Worm (Caenorhabditis elegans) whole organism, L3 larva: ENCODE measurements around the gene C24F3.2.

Experiments
- R02D3.7 ChIP-seq: fragments of 150-350 bp; optimal IDR thresholded peaks from 2 replicates; lab custom pipeline; 2014; ENCODE audit warnings: missing biosample characterization, missing genetic modification characterization
- ZK546.5 ChIP-seq: sonication (generic microtip); optimal IDR thresholded peaks from 2 replicates; lab custom pipeline; 2017; ENCODE audit warnings: missing biosample characterization, missing genetic modification characterization
- ceh-16 ChIP-seq: sonication (generic microtip); optimal IDR thresholded peaks from 2 replicates; lab custom pipeline; 2017; ENCODE audit warnings: missing biosample characterization, missing genetic modification characterization
- ceh-28 ChIP-seq: fragments of 150-350 bp; optimal IDR thresholded peaks from 2 replicates; lab custom pipeline; 2014; ENCODE audit warnings: missing biosample characterization, missing genetic modification reagents, missing genetic modification characterization
- ceh-82 ChIP-seq: fragments of 150-350 bp; optimal IDR thresholded peaks from 2 replicates; lab custom pipeline; 2014; ENCODE audit warnings: missing biosample characterization, missing genetic modification characterization
- ceh-9 ChIP-seq: sonication (generic microtip); optimal IDR thresholded peaks from 2 replicates; lab custom pipeline; 2018; ENCODE audit warnings: missing biosample characterization, missing genetic modification characterization
- egl-27 ChIP-seq: sonication (generic microtip); optimal IDR thresholded peaks from 4 replicates; lab custom pipeline; 2017; ENCODE audit warnings: missing biosample characterization, missing genetic modification reagents, missing genetic modification characterization
- egl-5 ChIP-seq: fragments of 150-350 bp; optimal IDR thresholded peaks from 2 replicates; lab custom pipeline; 2017; ENCODE audit warnings: missing biosample characterization, missing genetic modification reagents, missing genetic modification characterization, inconsistent platforms
- elt-1 ChIP-seq: fragments of 150-350 bp; optimal IDR thresholded peaks from 2 replicates; lab custom pipeline; 2014; ENCODE audit warnings: missing biosample characterization, missing genetic modification characterization
- elt-3 ChIP-seq, 3 experiments: fragments of 150-350 bp in 1 of 3; sonication (generic microtip) in 2 of 3; optimal IDR thresholded peaks; 2 replicates in 2 of 3; 4 replicates in 1 of 3; lab custom pipeline; 2014 to 2017; ENCODE audit warnings: missing biosample characterization in 3 of 3, missing genetic modification characterization in 3 of 3
- fkh-10 ChIP-seq: sonication (generic microtip); optimal IDR thresholded peaks from 2 replicates; lab custom pipeline; 2017; ENCODE audit warnings: missing biosample characterization, missing genetic modification reagents, missing genetic modification characterization
- fkh-2 ChIP-seq: fragments of 150-350 bp; optimal IDR thresholded peaks from 2 replicates; lab custom pipeline; 2014; ENCODE audit warnings: missing biosample characterization, missing genetic modification reagents, missing genetic modification characterization
- hmg-11 ChIP-seq: sonication (generic microtip); optimal IDR thresholded peaks from 2 replicates; lab custom pipeline; 2016; ENCODE audit warnings: missing genetic modification characterization, missing compliant biosample characterization
- jun-1 ChIP-seq: fragments of 150-350 bp; optimal IDR thresholded peaks from 2 replicates; lab custom pipeline; 2014; ENCODE audit warnings: missing biosample characterization, missing genetic modification reagents, missing genetic modification characterization
- lin-15B ChIP-seq: fragments of 150-350 bp; optimal IDR thresholded peaks from 2 replicates; lab custom pipeline; 2014; ENCODE audit warnings: missing biosample characterization, missing genetic modification characterization
- lin-39 ChIP-seq: fragments of 150-350 bp; optimal IDR thresholded peaks from 2 replicates; lab custom pipeline; 2018; ENCODE audit warnings: missing biosample characterization, missing genetic modification reagents, missing genetic modification characterization
- lsy-12 ChIP-seq: sonication (generic microtip); optimal IDR thresholded peaks from 2 replicates; lab custom pipeline; 2016; ENCODE audit warnings: mild to moderate bottlenecking, missing genetic modification characterization, missing compliant biosample characterization
- mml-1 ChIP-seq: fragments of 150-350 bp; sonication (generic microtip); optimal IDR thresholded peaks from 3 replicates; lab custom pipeline; 2014; ENCODE audit warnings: missing biosample characterization, missing genetic modification characterization
- nfya-1 ChIP-seq: sonication (generic microtip); optimal IDR thresholded peaks from 2 replicates; lab custom pipeline; 2017; ENCODE audit warnings: missing genetic modification characterization, mild to moderate bottlenecking, missing compliant biosample characterization, antibody characterized with exemption, moderate library complexity; ENCODE audit not compliant: insufficient read depth
- nhr-12 ChIP-seq: fragments of 150-350 bp; optimal IDR thresholded peaks from 2 replicates; lab custom pipeline; 2014; ENCODE audit warnings: missing biosample characterization, missing genetic modification characterization
- nhr-25 ChIP-seq: sonication (generic microtip); optimal IDR thresholded peaks from 2 replicates; lab custom pipeline; 2017; ENCODE audit warnings: missing biosample characterization, missing genetic modification characterization
- nhr-28 ChIP-seq: fragments of 150-350 bp; optimal IDR thresholded peaks from 2 replicates; lab custom pipeline; 2014; ENCODE audit warnings: missing biosample characterization, missing genetic modification characterization
- nhr-67 ChIP-seq: fragments of 150-350 bp; optimal IDR thresholded peaks from 2 replicates; lab custom pipeline; 2014; ENCODE audit warnings: missing biosample characterization, missing genetic modification characterization
- nhr-76 ChIP-seq: fragments of 150-350 bp; sonication (generic microtip); optimal IDR thresholded peaks from 5 replicates; lab custom pipeline; 2014; ENCODE audit warnings: missing biosample characterization, missing genetic modification characterization
- nhr-77 ChIP-seq: fragments of 150-350 bp; optimal IDR thresholded peaks from 2 replicates; lab custom pipeline; 2014; ENCODE audit warnings: missing biosample characterization, missing genetic modification characterization
- pha-4 ChIP-seq: fragments of 150-350 bp; optimal IDR thresholded peaks from 2 replicates; lab custom pipeline; 2014; ENCODE audit warnings: missing biosample characterization, missing genetic modification reagents, missing genetic modification characterization
- pqm-1 ChIP-seq: fragments of 150-350 bp; optimal IDR thresholded peaks from 2 replicates; lab custom pipeline; 2017; ENCODE audit warnings: missing biosample characterization, missing genetic modification characterization, inconsistent platforms
- sea-2 ChIP-seq: fragments of 150-350 bp; sonication (generic microtip); optimal IDR thresholded peaks from 4 replicates; lab custom pipeline; 2014; ENCODE audit warnings: missing biosample characterization, missing genetic modification reagents, missing genetic modification characterization
- skn-1 ChIP-seq: fragments of 150-350 bp; optimal IDR thresholded peaks from 2 replicates; lab custom pipeline; 2014; ENCODE audit warnings: missing biosample characterization, missing genetic modification characterization
- snpc-4 ChIP-seq: fragments of 150-350 bp; optimal IDR thresholded peaks from 2 replicates; lab custom pipeline; 2014; ENCODE audit warnings: missing biosample characterization, missing genetic modification characterization
- unc-39 ChIP-seq: sonication (generic microtip); optimal IDR thresholded peaks from 4 replicates; lab custom pipeline; 2017; ENCODE audit warnings: missing biosample characterization, missing genetic modification characterization
- unc-62 ChIP-seq: fragments of 150-350 bp; sonication (generic microtip); optimal IDR thresholded peaks from 4 replicates; lab custom pipeline; 2014; ENCODE audit warnings: missing biosample characterization, missing genetic modification reagents, missing genetic modification characterization
- zag-1 ChIP-seq: fragments of 150-350 bp; optimal IDR thresholded peaks from 2 replicates; lab custom pipeline; 2014; ENCODE audit warnings: missing biosample characterization, missing genetic modification characterization
- ztf-11 ChIP-seq: fragments of 150-350 bp; optimal IDR thresholded peaks from 2 replicates; lab custom pipeline; 2014; ENCODE audit warnings: missing biosample characterization, missing genetic modification characterization

C24F3.2 gene

ce11 chrIV:10197317-10197867, 24.9 kb upstream of the C24F3.2 start, which contains the start of gene gon-4:
gon-4 (plus strand) TSS chrIV:10197817.
- peak; percentile 29 for TF ChIP-seq snpc-4
- TF ChIP-seq pqm-1, result no peak
- TF ChIP-seq nhr-28, result no peak
- TF ChIP-seq ceh-9 (tag; lab: Kevin White, UChicago), result no peak
- TF ChIP-seq ceh-16 (tag; lab: Kevin White, UChicago), result no peak
- peak; percentile 57 for TF ChIP-seq lin-15B (tag; lab: Kevin White, UChicago)
- no peak for TF ChIP-seq elt-1 (tag; lab: Kevin White, UChicago)
- TF ChIP-seq, all 47 proteins: peak for 2

DNA sequence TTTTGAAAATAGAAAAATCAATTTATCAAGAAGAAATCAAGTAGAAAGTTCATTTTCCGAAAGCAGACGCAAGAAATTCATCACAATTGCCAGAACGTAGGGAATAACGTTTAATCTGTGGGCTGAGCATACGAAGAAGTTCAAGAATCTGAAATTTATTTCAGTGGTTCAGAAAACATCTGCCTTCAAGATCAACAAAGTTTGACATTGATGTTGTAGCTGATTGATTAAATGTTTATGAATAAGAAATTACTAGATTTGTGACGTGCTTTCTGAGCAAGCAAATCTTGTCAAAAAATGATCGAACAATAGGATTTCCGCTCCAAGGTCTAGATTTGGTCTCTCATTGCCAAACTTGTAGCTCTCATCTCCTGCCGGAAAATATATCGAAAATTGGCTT, 16.2 kb upstream of the C24F3.2 start, which contains the start of gene K04D7.6:
Gene K04D7.6 (minus strand): TSS at position 101 of the 400 bp plus-strand sequence.
- TF ChIP-seq pha-4 (no peak), nhr-67 (tag; lab: Kevin White, UChicago) (no peak), egl-27 (tag; lab: Kevin White, UChicago) (no peak), mml-1 (no peak), jun-1 (tag; lab: Kevin White, UChicago) (no peak), lsy-12 (tag; lab: Kevin White, UChicago) (no peak), hmg-11 (tag; lab: Kevin White, UChicago) (no peak), pqm-1 (no peak), elt-1 (tag; lab: Kevin White, UChicago) (no peak), nhr-76 (tag; lab: Kevin White, UChicago) (no peak), ZK546.5 (tag; lab: Kevin White, UChicago) (no peak), unc-62 (GFP tag; lab: Kevin White, UChicago) (no peak), fkh-10 (no peak)

DNA sequence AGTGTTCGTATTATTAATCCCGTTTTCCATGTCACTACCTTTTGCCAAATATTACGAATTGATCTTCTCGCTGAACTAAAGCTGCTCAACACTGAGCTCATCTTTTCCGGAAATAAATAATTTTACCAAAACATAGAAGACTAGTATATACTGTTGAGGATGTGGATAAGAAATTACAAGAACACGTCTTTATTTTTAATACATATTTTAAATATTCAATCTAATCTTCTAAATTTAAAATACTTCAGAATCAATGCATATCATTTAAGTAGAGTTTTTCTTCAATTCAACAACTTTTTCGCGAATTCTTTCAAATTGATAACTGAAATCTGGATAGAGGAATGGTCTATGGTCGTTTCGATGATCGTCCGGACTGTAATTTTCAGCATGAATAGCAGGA, 7.5 kb upstream of the C24F3.2 start, which contains the start of gene abt-1:
Gene abt-1 (minus strand): TSS at position 101 of the 400 bp plus-strand sequence.
- TF ChIP-seq ceh-9 (tag; lab: Kevin White, UChicago) (no peak), ceh-16 (tag; lab: Kevin White, UChicago) (no peak), snpc-4 (no peak), ztf-11 (no peak), lin-39 (tag; lab: Kevin White, UChicago) (no peak), pha-4 (no peak), egl-5 (tag; lab: Kevin White, UChicago) (no peak), skn-1 (tag; lab: Kevin White, UChicago) (no peak), ceh-82 (no peak), R02D3.7 (tag; lab: Kevin White, UChicago) (no peak), zag-1 (tag; lab: Kevin White, UChicago) (no peak), nhr-12 (tag; lab: Kevin White, UChicago) (no peak), nfya-1 (no peak)

- no peak for TF ChIP-seq zag-1 (tag; lab: Kevin White, UChicago)
- TF ChIP-seq mml-1, result no peak
- no peak for TF ChIP-seq elt-3 (tag; optimal IDR thresholded peaks at IDR 0.05; lab: Kevin White, UChicago)
- TF ChIP-seq ZK546.5 (tag; lab: Kevin White, UChicago), result no peak
- no peak for TF ChIP-seq nhr-77
- TF ChIP-seq lin-15B (tag; lab: Kevin White, UChicago), result no peak
- TF ChIP-seq sea-2 (GFP tag; lab: Kevin White, UChicago), result no peak
- no peak for TF ChIP-seq nhr-25 (tag; lab: Kevin White, UChicago)
- TF ChIP-seq lsy-12 (tag; lab: Kevin White, UChicago), result no peak
Observed at ce11 chrIV:10215393-10215792, 6.9 kb upstream of the C24F3.2 start.

ce11 chrIV:10216078-10216477, 6.3 kb upstream of the C24F3.2 start, which contains the start of gene col-124:
col-124 (plus strand) TSS chrIV:10216451.
- TF ChIP-seq unc-39 (no peak), lin-39 (tag; lab: Kevin White, UChicago) (no peak), nfya-1 (no peak), zag-1 (tag; lab: Kevin White, UChicago) (no peak), ceh-28 (tag; lab: Kevin White, UChicago) (no peak), elt-1 (tag; lab: Kevin White, UChicago) (no peak), fkh-2 (tag; lab: Kevin White, UChicago) (no peak), elt-3 (tag; optimal IDR thresholded peaks at IDR 0.05; lab: Kevin White, UChicago) (no peak), egl-5 (tag; lab: Kevin White, UChicago) (no peak), nhr-28 (no peak)
